Worm (Caenorhabditis elegans): ENCODE results near the gene K02E7.7.
A peak's percentile ranks its signal among the peaks of the same experiment; 100 is the strongest.

The K02E7.7 gene

DNA sequence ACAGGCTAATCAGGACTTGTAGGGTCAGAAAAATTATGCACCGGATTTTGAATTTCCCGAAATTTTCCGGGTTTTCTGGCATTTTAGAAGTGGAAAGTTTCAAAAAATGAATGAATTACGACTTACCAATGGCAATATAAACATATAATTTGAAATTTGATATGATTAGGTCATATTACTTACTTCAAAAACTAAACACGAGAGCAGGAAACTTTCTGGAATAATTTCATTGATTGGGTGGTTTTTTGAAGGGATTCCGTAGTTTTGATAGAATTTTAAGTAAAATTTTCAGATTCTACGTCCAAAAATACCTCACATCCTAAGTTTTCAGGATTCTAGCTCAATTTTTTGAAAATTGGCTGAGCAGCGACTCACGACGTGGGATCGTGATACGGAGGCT lies 20.6 kb downstream of the K02E7.7 start, which contains the start of gene K02E7.11:
TSS of gene K02E7.11 (minus strand) at position 101 of the 400 bp plus-strand sequence.
- TF ChIP-seq npax-4 (tag; optimal IDR thresholded peaks at IDR 0.05), result no peak
- TF ChIP-seq lin-11 (tag; optimal IDR thresholded peaks at IDR 0.05), result no peak
- no peak for TF ChIP-seq ceh-30 (tag; optimal IDR thresholded peaks at IDR 0.05)
- no peak for TF ChIP-seq ceh-48 (tag; optimal IDR thresholded peaks at IDR 0.05)
- TF ChIP-seq fax-1 (tag; optimal IDR thresholded peaks at IDR 0.05), result no peak
- TF ChIP-seq eyg-1 (tag; optimal IDR thresholded peaks at IDR 0.05), result no peak
- no peak for TF ChIP-seq F13H6.1 (tag; optimal IDR thresholded peaks at IDR 0.05)
- no peak for TF ChIP-seq K09A11.1 (tag; optimal IDR thresholded peaks at IDR 0.05; ENCODE audit: insufficient read depth)
- TF ChIP-seq dve-1 (tag; optimal IDR thresholded peaks at IDR 0.05), result no peak
- no peak for TF ChIP-seq odd-2 (tag; optimal IDR thresholded peaks at IDR 0.05)
- no peak for TF ChIP-seq ref-2 (tag; optimal IDR thresholded peaks at IDR 0.05)

DNA sequence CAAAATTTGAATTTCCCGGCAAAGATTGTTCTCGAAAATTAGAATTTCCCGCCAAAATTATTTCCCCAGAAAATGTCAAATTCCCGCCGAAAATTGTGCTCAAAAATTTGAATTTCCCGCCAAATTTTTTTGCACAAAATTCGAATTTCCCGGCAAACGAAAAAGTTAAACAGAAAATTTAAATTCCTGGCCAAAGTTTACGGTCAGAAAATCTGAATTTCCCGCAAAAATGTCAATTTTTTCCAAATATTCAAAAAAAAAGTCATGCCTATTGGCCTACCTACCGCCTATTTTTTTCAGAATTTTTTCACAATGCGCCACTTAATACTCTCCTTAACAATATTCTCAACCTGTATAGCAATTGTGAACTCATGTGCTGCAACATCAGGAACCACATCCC lies 28.0 kb downstream of the K02E7.7 start, which contains the start of gene K02E7.1:
TSS of gene K02E7.1 (plus strand) at position 301 of the 400 bp plus-strand sequence.
- TF ChIP-seq rnt-1 (tag; optimal IDR thresholded peaks at IDR 0.05), result no peak
- no peak for TF ChIP-seq ceh-22 (tag; optimal IDR thresholded peaks at IDR 0.05)
- no peak for TF ChIP-seq C08G9.2 (tag; optimal IDR thresholded peaks at IDR 0.05)
- TF ChIP-seq ceh-2 (tag; optimal IDR thresholded peaks at IDR 0.05), result no peak
- no peak for TF ChIP-seq madf-2 (tag; optimal IDR thresholded peaks at IDR 0.05)
- no peak for TF ChIP-seq F13H6.1 (tag; optimal IDR thresholded peaks at IDR 0.05)
- no peak for TF ChIP-seq nfya-1 (tag; optimal IDR thresholded peaks at IDR 0.05)
- TF ChIP-seq ceh-45 (GFP tag; IDR thresholded peaks at IDR 0.05), result no peak
- TF ChIP-seq odd-2 (tag; optimal IDR thresholded peaks at IDR 0.05), result no peak
- no peak for TF ChIP-seq hlh-8 (tag; optimal IDR thresholded peaks at IDR 0.05)
- no peak for TF ChIP-seq hlh-30 (tag; optimal IDR thresholded peaks at IDR 0.05; ENCODE audit: insufficient read depth)
- no peak for TF ChIP-seq hlh-6 (tag; optimal IDR thresholded peaks at IDR 0.05)
- no peak for TF ChIP-seq tbx-7 (tag; optimal IDR thresholded peaks at IDR 0.05)
- no peak for TF ChIP-seq fkh-6 (tag; optimal IDR thresholded peaks at IDR 0.05)
- TF ChIP-seq dmd-4 (tag; optimal IDR thresholded peaks at IDR 0.05; ENCODE audit: borderline replicate concordance), result no peak
- no peak for TF ChIP-seq zip-5 (tag; optimal IDR thresholded peaks at IDR 0.05)

ce11 chrII:1084899-1085298 lies 30.1 kb downstream of the K02E7.7 start:
- TF ChIP-seq F13H6.1 (tag; optimal IDR thresholded peaks at IDR 0.05) (peak; percentile 27), ceh-30 (tag; optimal IDR thresholded peaks at IDR 0.05) (no peak), C08G9.2 (tag; optimal IDR thresholded peaks at IDR 0.05) (no peak), ceh-9 (tag; optimal IDR thresholded peaks at IDR 0.05) (no peak), ceh-45 (GFP tag; IDR thresholded peaks at IDR 0.05) (no peak), zip-5 (tag; optimal IDR thresholded peaks at IDR 0.05) (no peak), ceh-18 (tag; optimal IDR thresholded peaks at IDR 0.05) (peak; percentile 8), odd-2 (tag; optimal IDR thresholded peaks at IDR 0.05) (no peak), ceh-14 (tag; optimal IDR thresholded peaks at IDR 0.05) (no peak), ztf-16 (tag; optimal IDR thresholded peaks at IDR 0.05) (no peak), madf-2 (tag; optimal IDR thresholded peaks at IDR 0.05) (no peak), hlh-15 (tag; optimal IDR thresholded peaks at IDR 0.05) (no peak), unc-55 (GFP tag; optimal IDR thresholded peaks at IDR 0.05) (peak; percentile 44), tbx-2 (tag; optimal IDR thresholded peaks at IDR 0.05) (peak; percentile 2), sdc-2 (tag; optimal IDR thresholded peaks at IDR 0.05) (no peak), nfya-1 (tag; optimal IDR thresholded peaks at IDR 0.05) (peak; percentile 41)

DNA sequence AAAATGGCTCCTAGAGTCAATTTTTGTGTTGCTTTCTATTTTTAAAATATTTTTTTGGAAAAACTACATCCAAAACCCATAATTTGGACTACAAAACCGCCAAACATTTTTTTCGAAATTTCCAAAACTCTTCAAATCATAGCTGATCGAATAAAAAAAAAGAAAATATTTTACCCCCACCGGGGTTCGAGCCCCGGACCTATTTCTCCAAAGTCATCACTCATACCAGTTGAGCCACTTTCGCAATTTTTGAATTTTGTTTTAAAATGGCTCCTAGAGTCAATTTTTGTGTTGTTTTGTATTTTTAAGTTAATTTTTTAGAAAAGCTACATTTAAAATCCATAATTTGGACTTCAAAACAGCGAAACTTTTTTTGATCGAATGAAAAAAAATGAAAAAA lies 30.7 kb downstream of the K02E7.7 start:
- TF ChIP-seq hlh-15 (tag; optimal IDR thresholded peaks at IDR 0.05), result no peak
- TF ChIP-seq dmd-4 (tag; optimal IDR thresholded peaks at IDR 0.05; ENCODE audit: borderline replicate concordance), result no peak
- TF ChIP-seq pag-3 (tag; optimal IDR thresholded peaks at IDR 0.05; ENCODE audit: borderline replicate concordance), result no peak
- no peak for TF ChIP-seq ceh-6 (GFP tag; optimal IDR thresholded peaks at IDR 0.05)
- TF ChIP-seq hlh-30 (tag; optimal IDR thresholded peaks at IDR 0.05; ENCODE audit: insufficient read depth), result no peak
- TF ChIP-seq K02D7.2 (tag; optimal IDR thresholded peaks at IDR 0.05), result no peak
- TF ChIP-seq ahr-1 (tag; optimal IDR thresholded peaks at IDR 0.05), result no peak
- no peak for TF ChIP-seq pha-4 (tag; optimal IDR thresholded peaks at IDR 0.05)
- TF ChIP-seq mec-3 (tag; optimal IDR thresholded peaks at IDR 0.05; ENCODE audit: borderline replicate concordance), result no peak
- no peak for TF ChIP-seq fax-1 (tag; optimal IDR thresholded peaks at IDR 0.05)
- TF ChIP-seq tbx-7 (tag; optimal IDR thresholded peaks at IDR 0.05), result no peak
- no peak for TF ChIP-seq ceh-18 (tag; optimal IDR thresholded peaks at IDR 0.05)
- no peak for TF ChIP-seq pros-1 (tag; optimal IDR thresholded peaks at IDR 0.05)

All from whole organism, late embryonic.